Worm (Caenorhabditis elegans) whole organism, mixed stage, embryonic: ENCODE results near the gene T19C9.8.
"Not testable (repeated sequence)": the region's sequence is repeated elsewhere in the genome, so short reads cannot be mapped to it uniquely, and the experiment has no call there.

Experiments
- M03D4.4 ChIP-seq: sonication (generic microtip); optimal IDR thresholded peaks from 2 replicates; lab custom pipeline; 2017; ENCODE audit warnings: mild to moderate bottlenecking, missing genetic modification characterization, missing compliant biosample characterization
- ceh-39 ChIP-seq: fragments of 150-350 bp; optimal IDR thresholded peaks from 2 replicates; lab custom pipeline; 2014; ENCODE audit warnings: missing biosample characterization, missing genetic modification characterization
- ceh-83 ChIP-seq: fragments of 200-800 bp; sonication (Bioruptor generic); optimal IDR thresholded peaks from 2 replicates; lab custom pipeline; 2018; ENCODE audit warnings: mild to moderate bottlenecking, missing genetic modification characterization, missing compliant biosample characterization
- ces-1 ChIP-seq: fragments of 150-350 bp; optimal IDR thresholded peaks from 2 replicates; lab custom pipeline; 2014; ENCODE audit warnings: missing biosample characterization, missing genetic modification reagents, missing genetic modification characterization
- cnd-1 ChIP-seq: fragments of 200-800 bp; sonication (Bioruptor generic); optimal IDR thresholded peaks from 2 replicates; lab custom pipeline; 2018; ENCODE audit warnings: mild to moderate bottlenecking, missing genetic modification characterization, missing compliant biosample characterization
- drap-1 ChIP-seq: fragments of 200-800 bp; sonication (Bioruptor generic); optimal IDR thresholded peaks from 3 replicates; lab custom pipeline; 2018; ENCODE audit warnings: mild to moderate bottlenecking, missing genetic modification characterization, missing compliant biosample characterization
- elt-1 ChIP-seq: sonication (generic microtip); optimal IDR thresholded peaks from 2 replicates; lab custom pipeline; 2017; ENCODE audit warnings: missing genetic modification characterization, mild to moderate bottlenecking, missing compliant biosample characterization, antibody characterized with exemption, moderate library complexity, borderline replicate concordance; ENCODE audit not compliant: insufficient read depth
- flh-1 ChIP-seq: fragments of 200-800 bp; sonication (Bioruptor generic); optimal IDR thresholded peaks from 2 replicates; lab custom pipeline; 2018; ENCODE audit warnings: mild to moderate bottlenecking, missing genetic modification characterization, moderate library complexity, missing compliant biosample characterization
- ham-2 ChIP-seq: fragments of 200-800 bp; sonication (Bioruptor generic); optimal IDR thresholded peaks from 2 replicates; lab custom pipeline; 2018; ENCODE audit warnings: mild to moderate bottlenecking, missing genetic modification characterization, missing compliant biosample characterization
- hlh-1 ChIP-seq: fragments of 150-350 bp; optimal IDR thresholded peaks from 2 replicates; lab custom pipeline; 2014; ENCODE audit warnings: missing biosample characterization, missing genetic modification reagents, missing genetic modification characterization
- lin-13 ChIP-seq: fragments of 150-350 bp; optimal IDR thresholded peaks from 2 replicates; lab custom pipeline; 2014; ENCODE audit warnings: missing biosample characterization, missing genetic modification characterization
- lsy-2 ChIP-seq: fragments of 150-350 bp; optimal IDR thresholded peaks from 2 replicates; lab custom pipeline; 2014; ENCODE audit warnings: missing biosample characterization, missing genetic modification characterization
- mep-1 ChIP-seq: fragments of 150-350 bp; optimal IDR thresholded peaks from 2 replicates; lab custom pipeline; 2017; ENCODE audit warnings: missing biosample characterization, missing genetic modification reagents, missing genetic modification characterization, inconsistent platforms
- mls-2 ChIP-seq: sonication (generic microtip); optimal IDR thresholded peaks from 2 replicates; lab custom pipeline; 2016; ENCODE audit warnings: mild to moderate bottlenecking, missing genetic modification characterization, moderate library complexity, missing compliant biosample characterization
- nhr-2 ChIP-seq: fragments of 150-350 bp; optimal IDR thresholded peaks from 2 replicates; lab custom pipeline; 2014; ENCODE audit warnings: missing biosample characterization, missing genetic modification characterization
- nhr-237 ChIP-seq: fragments of 150-350 bp; optimal IDR thresholded peaks from 2 replicates; lab custom pipeline; 2014; ENCODE audit warnings: missing biosample characterization, missing genetic modification characterization
- nhr-28 ChIP-seq: fragments of 150-350 bp; optimal IDR thresholded peaks from 2 replicates; lab custom pipeline; 2014; ENCODE audit warnings: missing biosample characterization, missing genetic modification characterization
- nhr-76 ChIP-seq: sonication (generic microtip); optimal IDR thresholded peaks from 2 replicates; lab custom pipeline; 2017; ENCODE audit warnings: missing biosample characterization, missing genetic modification characterization
- pha-4 ChIP-seq: fragments of 150-350 bp; optimal IDR thresholded peaks from 2 replicates; lab custom pipeline; 2018; ENCODE audit warnings: missing biosample characterization, missing genetic modification reagents, missing genetic modification characterization
- sem-2 ChIP-seq: fragments of 200-800 bp; sonication (Bioruptor generic); optimal IDR thresholded peaks from 2 replicates; lab custom pipeline; 2018; ENCODE audit warnings: mild to moderate bottlenecking, missing genetic modification characterization, missing compliant biosample characterization
- snpc-4 ChIP-seq: fragments of 150-350 bp; optimal IDR thresholded peaks from 2 replicates; lab custom pipeline; 2014; ENCODE audit warnings: missing biosample characterization, missing genetic modification characterization
- sptf-1 ChIP-seq: sonication (generic microtip); optimal IDR thresholded peaks from 2 replicates; lab custom pipeline; 2017; ENCODE audit warnings: mild to moderate bottlenecking, missing genetic modification characterization, moderate library complexity, missing compliant biosample characterization
- tbx-8 ChIP-seq: fragments of 200-800 bp; sonication (Bioruptor generic); optimal IDR thresholded peaks from 2 replicates; lab custom pipeline; 2018; ENCODE audit warnings: mild to moderate bottlenecking, missing genetic modification characterization, moderate library complexity, missing compliant biosample characterization
- unc-39 ChIP-seq: fragments of 150-350 bp; optimal IDR thresholded peaks from 2 replicates; lab custom pipeline; 2014; ENCODE audit warnings: missing biosample characterization, missing genetic modification characterization
- unc-62 ChIP-seq: fragments of 150-350 bp; optimal IDR thresholded peaks from 2 replicates; lab custom pipeline; 2014; ENCODE audit warnings: missing biosample characterization, missing genetic modification reagents, missing genetic modification characterization
- zip-8 ChIP-seq: fragments of 150-350 bp; optimal IDR thresholded peaks from 2 replicates; lab custom pipeline; 2014; ENCODE audit warnings: missing biosample characterization, missing genetic modification characterization
- ztf-11 ChIP-seq: fragments of 150-350 bp; optimal IDR thresholded peaks from 2 replicates; lab custom pipeline; 2014; ENCODE audit warnings: missing biosample characterization, missing genetic modification characterization

T19C9.8 gene

ce11 chrV:17264855-17265254 lies 26.0 kb downstream of the T19C9.8 start, which contains the start of gene K10G4.3:
TSS of gene K10G4.3 (minus strand) at chrV:17264955.
- not testable (repeated sequence) for TF ChIP-seq ham-2 (GFP tag; lab: Kevin White, UChicago); nhr-28 (tag; lab: Kevin White, UChicago); unc-62 (GFP tag; lab: Kevin White, UChicago)

- no peak for TF ChIP-seq ztf-11 (tag; lab: Kevin White, UChicago)
- TF ChIP-seq M03D4.4 (tag; lab: Kevin White, UChicago) = no peak
- no peak for TF ChIP-seq hlh-1 (tag; lab: Kevin White, UChicago)
- no peak for TF ChIP-seq nhr-76
- no peak for TF ChIP-seq ceh-39 (tag; lab: Kevin White, UChicago)
- TF ChIP-seq, all 35 proteins: peak for 0
These were observed 33.2 kb downstream of the T19C9.8 start for ce11 chrV:17272112-17272511.

DNA sequence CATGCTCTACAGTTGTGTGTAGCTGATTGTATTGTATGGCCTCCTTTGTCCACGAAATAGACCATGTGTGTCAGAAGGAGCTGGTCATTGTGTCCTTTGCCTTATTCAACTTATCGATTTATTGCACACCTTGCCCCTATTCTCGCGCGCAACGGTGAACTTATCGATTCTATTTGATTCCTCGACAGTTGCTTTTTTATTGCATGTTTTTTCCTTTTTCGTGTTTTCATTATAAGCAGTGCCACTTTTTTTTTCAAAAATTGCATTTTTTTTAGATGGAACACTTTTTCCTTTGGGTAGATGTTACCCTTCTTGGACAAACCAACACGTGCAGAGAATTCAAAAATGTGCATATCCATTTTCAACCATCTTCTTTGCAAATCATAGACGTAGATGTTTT lies 34.4 kb downstream of the T19C9.8 start, which contains the start of gene K10G4.10:
Gene K10G4.10, plus strand, starts transcription at position 301 of the 400 bp plus-strand sequence.
- TF ChIP-seq lsy-2 (tag; lab: Kevin White, UChicago) (no peak), cnd-1 (no peak), snpc-4 (tag; lab: Kevin White, UChicago) (no peak), ztf-11 (tag; lab: Kevin White, UChicago) (no peak), lin-13 (tag; lab: Kevin White, UChicago) (no peak), M03D4.4 (tag; lab: Kevin White, UChicago) (no peak), sptf-1 (tag; lab: Kevin White, UChicago) (no peak), nhr-28 (tag; lab: Kevin White, UChicago) (no peak), drap-1 (GFP tag; lab: Kevin White, UChicago) (no peak), flh-1 (GFP tag; lab: Kevin White, UChicago) (no peak), zip-8 (no peak), pha-4 (tag; lab: Kevin White, UChicago) (no peak), nhr-2 (tag; lab: Kevin White, UChicago) (no peak), sem-2 (GFP tag; lab: Kevin White, UChicago) (no peak), unc-39 (tag; lab: Kevin White, UChicago) (no peak), elt-1 (tag; lab: Kevin White, UChicago) (no peak), ces-1 (GFP tag; lab: Kevin White, UChicago) (no peak)

DNA sequence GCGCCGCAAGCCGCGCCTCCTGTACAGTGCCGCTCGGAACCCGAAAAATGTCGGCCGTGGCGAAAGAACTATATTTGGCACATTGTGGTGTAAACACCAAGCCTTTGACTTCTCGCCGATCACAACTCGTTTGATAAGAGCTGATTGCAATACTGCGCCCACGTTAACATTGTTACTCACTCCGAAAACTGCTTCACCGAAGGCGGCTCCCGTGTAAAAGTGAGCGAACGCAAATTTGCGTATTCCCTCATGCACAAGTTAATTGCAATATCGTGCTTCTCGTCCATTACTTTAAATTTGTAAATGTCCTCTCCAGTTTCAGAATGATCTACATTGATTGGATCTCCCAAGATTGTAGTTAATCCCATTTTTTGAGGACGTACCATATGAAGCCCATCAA lies 45.3 kb downstream of the T19C9.8 start:
- TF ChIP-seq unc-39 (tag; lab: Kevin White, UChicago) = no peak
- TF ChIP-seq M03D4.4 (tag; lab: Kevin White, UChicago) = no peak
- no peak for TF ChIP-seq nhr-2 (tag; lab: Kevin White, UChicago)
- TF ChIP-seq ham-2 (GFP tag; lab: Kevin White, UChicago) = no peak
- TF ChIP-seq mep-1 = no peak
- no peak for TF ChIP-seq nhr-237 (tag; lab: Kevin White, UChicago)
- TF ChIP-seq snpc-4 (tag; lab: Kevin White, UChicago) = no peak
- TF ChIP-seq ces-1 (GFP tag; lab: Kevin White, UChicago) = no peak
- TF ChIP-seq tbx-8 (GFP tag; lab: Kevin White, UChicago) = no peak
- TF ChIP-seq pha-4 (tag; lab: Kevin White, UChicago) = no peak
- no peak for TF ChIP-seq sptf-1 (tag; lab: Kevin White, UChicago)
- TF ChIP-seq hlh-1 (tag; lab: Kevin White, UChicago) = no peak
- TF ChIP-seq nhr-28 (tag; lab: Kevin White, UChicago) = no peak
- no peak for TF ChIP-seq ceh-83 (GFP tag; lab: Kevin White, UChicago)
- TF ChIP-seq mls-2 (tag; lab: Kevin White, UChicago) = no peak
- no peak for TF ChIP-seq zip-8
